Fruit fly (Drosophila melanogaster) whole organism, embryonic: Measurements from ENCODE around the gene CG10512.

ENCODE experiments used
- ATbp ChIP-seq: fragments of 200-800 bp; sonication (Bioruptor generic); optimal IDR thresholded peaks from 2 replicates; lab custom pipeline; 2017; ENCODE audit warnings: missing biosample characterization, mild to moderate bottlenecking, missing genetic modification characterization, missing genetic modification reagents
- Adf1 ChIP-seq: fragments of 200-800 bp; sonication (Bioruptor generic); IDR thresholded peaks from 2 replicates; pipeline ENCODE4 v1.3.6; 2022; ENCODE audit warnings: missing biosample characterization, missing genetic modification characterization
- B-H2 ChIP-seq: fragments of 200-800 bp; sonication (Bioruptor generic); optimal IDR thresholded peaks from 2 replicates; lab custom pipeline; 2018; ENCODE audit warnings: missing biosample characterization, mild to moderate bottlenecking, missing genetic modification characterization
- CG10543 ChIP-seq: fragments of 200-800 bp; sonication (Bioruptor generic); optimal IDR thresholded peaks from 3 replicates; lab custom pipeline; 2017; ENCODE audit warnings: missing biosample characterization, mild to moderate bottlenecking, missing genetic modification characterization, moderate library complexity
- CG12299 ChIP-seq: fragments of 200-800 bp; sonication (Bioruptor generic); optimal IDR thresholded peaks from 2 replicates; lab custom pipeline; 2018; ENCODE audit warnings: missing biosample characterization, mild to moderate bottlenecking, missing genetic modification characterization
- CG13123 ChIP-seq: fragments of 200-800 bp; sonication (Bioruptor generic); optimal IDR thresholded peaks from 2 replicates; lab custom pipeline; 2016; ENCODE audit warnings: missing biosample characterization, missing genetic modification characterization
- CG14050 ChIP-seq: fragments of 200-800 bp; sonication (Bioruptor generic); IDR thresholded peaks from 3 replicates; pipeline ENCODE4 v1.3.6; 2022; ENCODE audit warnings: missing biosample characterization, missing genetic modification characterization
- CG16813 ChIP-seq: fragments of 200-800 bp; sonication (Bioruptor generic); IDR thresholded peaks from 3 replicates; pipeline ENCODE4 v1.3.6; 2022; ENCODE audit warnings: missing biosample characterization, missing genetic modification characterization; ENCODE audit not compliant: partially characterized antibody
- CG17802 ChIP-seq: fragments of 200-800 bp; sonication (Bioruptor generic); optimal IDR thresholded peaks from 2 replicates; lab custom pipeline; 2018; ENCODE audit warnings: missing biosample characterization, mild to moderate bottlenecking, missing genetic modification characterization, moderate library complexity
- CG18764 ChIP-seq: fragments of 200-800 bp; sonication (Bioruptor generic); optimal IDR thresholded peaks from 3 replicates; lab custom pipeline; 2016; ENCODE audit warnings: missing biosample characterization, missing genetic modification characterization
- CG2129 ChIP-seq: fragments of 200-800 bp; sonication (Bioruptor generic); IDR thresholded peaks from 2 replicates; pipeline ENCODE4 v1.3.6; 2022; ENCODE audit warnings: missing biosample characterization, missing genetic modification characterization; ENCODE audit not compliant: partially characterized antibody
- CG32772 ChIP-seq: fragments of 200-800 bp; sonication (Bioruptor generic); IDR thresholded peaks from 2 replicates; pipeline ENCODE4 v1.3.6; 2022; ENCODE audit warnings: missing biosample characterization, missing genetic modification characterization
- CG33213 ChIP-seq: fragments of 200-800 bp; sonication (Bioruptor generic); optimal IDR thresholded peaks from 3 replicates; lab custom pipeline; 2016; ENCODE audit warnings: missing biosample characterization, missing genetic modification characterization
- CG34224 ChIP-seq: fragments of 200-800 bp; sonication (Bioruptor generic); IDR thresholded peaks from 3 replicates; pipeline ENCODE4 v1.3.6; 2022; ENCODE audit warnings: missing biosample characterization, missing genetic modification characterization; ENCODE audit not compliant: partially characterized antibody
- CG3726 ChIP-seq: fragments of 200-800 bp; sonication (Bioruptor generic); IDR thresholded peaks from 3 replicates; pipeline ENCODE4, ENCODE4 v1.3.6; 2022; ENCODE audit warnings: missing biosample characterization, missing genetic modification characterization
- CG43689 ChIP-seq: fragments of 200-800 bp; sonication (Bioruptor generic); IDR thresholded peaks from 2 replicates; pipeline ENCODE4 v1.3.6; 2022; ENCODE audit warnings: missing biosample characterization, missing genetic modification characterization
- CG4424 ChIP-seq: fragments of 200-800 bp; sonication (Bioruptor generic); optimal IDR thresholded peaks from 3 replicates; lab custom pipeline; 2016; ENCODE audit warnings: missing biosample characterization, missing genetic modification characterization
- CG6654 ChIP-seq: fragments of 200-800 bp; sonication (Bioruptor generic); optimal IDR thresholded peaks from 2 replicates; lab custom pipeline; 2017; ENCODE audit warnings: missing biosample characterization, mild to moderate bottlenecking, missing genetic modification characterization
- CG6689 ChIP-seq: fragments of 200-800 bp; sonication (Bioruptor generic); IDR thresholded peaks from 2 replicates; pipeline ENCODE4 v1.3.6; 2022; ENCODE audit warnings: missing biosample characterization, missing genetic modification characterization
- CG6813 ChIP-seq: fragments of 200-800 bp; sonication (Bioruptor generic); optimal IDR thresholded peaks from 2 replicates; lab custom pipeline; 2017; ENCODE audit warnings: missing biosample characterization, missing genetic modification characterization, mild to moderate bottlenecking, moderate library complexity, missing genetic modification reagents
- CG7556 ChIP-seq: fragments of 200-800 bp; sonication (Bioruptor generic); optimal IDR thresholded peaks from 2 replicates; lab custom pipeline; 2017; ENCODE audit warnings: missing biosample characterization, mild to moderate bottlenecking, missing genetic modification characterization
- CG8924 ChIP-seq: fragments of 200-800 bp; optimal IDR thresholded peaks from 3 replicates; lab custom pipeline; 2019; ENCODE audit warnings: missing biosample characterization, mild to moderate bottlenecking, missing genetic modification characterization, moderate library complexity
- Drgx ChIP-seq: fragments of 200-800 bp; sonication (Bioruptor generic); IDR thresholded peaks from 2 replicates; pipeline ENCODE4 v1.3.6; 2022; ENCODE audit warnings: missing biosample characterization, missing genetic modification characterization
- Fer2 ChIP-seq: fragments of 200-800 bp; sonication (Bioruptor generic); optimal IDR thresholded peaks from 2 replicates; lab custom pipeline; 2018; ENCODE audit warnings: missing biosample characterization, mild to moderate bottlenecking, missing genetic modification characterization, moderate library complexity
- HLH3B ChIP-seq: fragments of 200-800 bp; sonication (Bioruptor generic); IDR thresholded peaks from 2 replicates; pipeline ENCODE4 v1.3.6; 2022; ENCODE audit warnings: missing biosample characterization, missing genetic modification characterization
- MESR4 ChIP-seq: fragments of 200-800 bp; sonication (Bioruptor generic); optimal IDR thresholded peaks from 2 replicates; lab custom pipeline; 2018; ENCODE audit warnings: missing biosample characterization, mild to moderate bottlenecking, missing genetic modification characterization, moderate library complexity
- Mrtf ChIP-seq: fragments of 200-800 bp; sonication (Bioruptor generic); IDR thresholded peaks from 3 replicates; pipeline ENCODE4 v1.3.6; 2022; ENCODE audit warnings: missing biosample characterization, missing genetic modification characterization
- Rfx ChIP-seq: fragments of 200-800 bp; sonication (Bioruptor generic); IDR thresholded peaks from 2 replicates; pipeline ENCODE4 v1.3.6; 2022; ENCODE audit warnings: missing biosample characterization, missing genetic modification characterization
- TFAM ChIP-seq: fragments of 200-800 bp; sonication (Bioruptor generic); optimal IDR thresholded peaks from 2 replicates; lab custom pipeline; 2017; ENCODE audit warnings: missing biosample characterization, missing genetic modification characterization, inconsistent platforms
- btn ChIP-seq: fragments of 200-800 bp; sonication (Bioruptor generic); optimal IDR thresholded peaks from 2 replicates; lab custom pipeline; 2016; ENCODE audit warnings: missing biosample characterization, missing genetic modification characterization
- cas ChIP-seq: fragments of 200-800 bp; sonication (Bioruptor generic); IDR thresholded peaks from 2 replicates; pipeline ENCODE4 v1.3.6; 2022; ENCODE audit warnings: missing biosample characterization, missing genetic modification characterization
- ci ChIP-seq: fragments of 200-800 bp; sonication (Bioruptor generic); IDR thresholded peaks from 3 replicates; pipeline ENCODE4 v1.3.6; 2022; ENCODE audit warnings: missing biosample characterization, missing genetic modification characterization
- croc ChIP-seq: fragments of 200-800 bp; sonication (Bioruptor generic); conservative IDR thresholded peaks from 3 replicates; pipeline ENCODE4 v1.3.6; 2022; ENCODE audit warnings: missing biosample characterization, missing genetic modification characterization
- crol ChIP-seq: fragments of 200-800 bp; sonication (Bioruptor generic); IDR thresholded peaks from 2 replicates; pipeline ENCODE4 v1.3.6; 2022; ENCODE audit warnings: missing biosample characterization, missing genetic modification characterization
- fd102C ChIP-seq: fragments of 200-800 bp; sonication (Bioruptor generic); optimal IDR thresholded peaks from 2 replicates; lab custom pipeline; 2018; ENCODE audit warnings: missing biosample characterization, mild to moderate bottlenecking, missing genetic modification characterization, moderate library complexity
- grau ChIP-seq: fragments of 200-800 bp; optimal IDR thresholded peaks from 3 replicates; lab custom pipeline; 2019; ENCODE audit warnings: missing biosample characterization, mild to moderate bottlenecking, missing genetic modification characterization, moderate library complexity
- hb ChIP-seq: fragments of 200-800 bp; sonication (Bioruptor generic); IDR thresholded peaks from 3 replicates; pipeline ENCODE4 v1.3.6; 2022; ENCODE audit warnings: missing biosample characterization, missing genetic modification characterization; ENCODE audit not compliant: partially characterized antibody
- jing ChIP-seq: fragments of 200-800 bp; sonication (Bioruptor generic); optimal IDR thresholded peaks from 2 replicates; lab custom pipeline; 2018; ENCODE audit warnings: missing biosample characterization, mild to moderate bottlenecking, missing genetic modification characterization
- klu ChIP-seq: fragments of 200-800 bp; sonication (Bioruptor generic); IDR thresholded peaks from 2 replicates; pipeline ENCODE4 v1.3.6; 2022; ENCODE audit warnings: missing biosample characterization, missing genetic modification characterization
- lov ChIP-seq, 2 experiments: fragments of 200-800 bp in 1 of 2; fragments of >200 bp in 1 of 2; sonication (Bioruptor generic) in 1 of 2; IDR thresholded peaks in 1 of 2; optimal IDR thresholded peaks in 1 of 2; 2 replicates in 1 of 2; 3 replicates in 1 of 2; pipeline versions ENCODE4 v1.3.6 to Lab custom; 2017 to 2022; ENCODE audit warnings: missing biosample characterization in 1 of 2, missing genetic modification characterization in 1 of 2
- mam ChIP-seq: fragments of 200-800 bp; sonication (Bioruptor generic); optimal IDR thresholded peaks from 3 replicates; lab custom pipeline; 2016; ENCODE audit warnings: missing biosample characterization, missing genetic modification characterization
- mld ChIP-seq: fragments of 200-800 bp; sonication (Bioruptor generic); IDR thresholded peaks from 3 replicates; pipeline ENCODE4 v1.3.6; 2022; ENCODE audit warnings: missing biosample characterization, missing genetic modification characterization; ENCODE audit not compliant: partially characterized antibody
- nerfin-1 ChIP-seq: fragments of 200-800 bp; sonication (Bioruptor generic); optimal IDR thresholded peaks from 3 replicates; lab custom pipeline; 2019; ENCODE audit warnings: missing biosample characterization, mild to moderate bottlenecking, missing genetic modification characterization, moderate library complexity
- nerfin-2 ChIP-seq: fragments of 200-800 bp; sonication (Bioruptor generic); IDR thresholded peaks from 2 replicates; pipeline ENCODE4 v1.3.6; 2022; ENCODE audit warnings: missing biosample characterization, missing genetic modification characterization; ENCODE audit not compliant: partially characterized antibody
- org-1 ChIP-seq: fragments of 200-800 bp; sonication (Bioruptor generic); optimal IDR thresholded peaks from 2 replicates; lab custom pipeline; 2017; ENCODE audit warnings: missing biosample characterization, missing genetic modification characterization
- psq ChIP-seq: fragments of 200-800 bp; sonication (Bioruptor generic); optimal IDR thresholded peaks from 2 replicates; lab custom pipeline; 2017; ENCODE audit warnings: missing biosample characterization, missing genetic modification characterization
- pzg ChIP-seq: fragments of 200-800 bp; sonication (Bioruptor generic); optimal IDR thresholded peaks from 3 replicates; lab custom pipeline; 2018; ENCODE audit warnings: missing biosample characterization, mild to moderate bottlenecking, missing genetic modification characterization, moderate library complexity
- sna ChIP-seq: fragments of 200-800 bp; sonication (Bioruptor generic); IDR thresholded peaks from 2 replicates; pipeline ENCODE4 v1.3.6; 2022; ENCODE audit warnings: missing biosample characterization, missing genetic modification characterization; ENCODE audit not compliant: partially characterized antibody
- vnd ChIP-seq: fragments of 200-800 bp; sonication (Bioruptor generic); IDR thresholded peaks from 3 replicates; pipeline ENCODE4 v1.3.6; 2022; ENCODE audit warnings: missing biosample characterization, missing genetic modification characterization; ENCODE audit not compliant: partially characterized antibody
- z ChIP-seq: fragments of 200-800 bp; sonication (Bioruptor generic); IDR thresholded peaks from 3 replicates; pipeline ENCODE4 v1.3.6; 2022; ENCODE audit warnings: missing biosample characterization, missing genetic modification characterization

The CG10512 gene

DNA sequence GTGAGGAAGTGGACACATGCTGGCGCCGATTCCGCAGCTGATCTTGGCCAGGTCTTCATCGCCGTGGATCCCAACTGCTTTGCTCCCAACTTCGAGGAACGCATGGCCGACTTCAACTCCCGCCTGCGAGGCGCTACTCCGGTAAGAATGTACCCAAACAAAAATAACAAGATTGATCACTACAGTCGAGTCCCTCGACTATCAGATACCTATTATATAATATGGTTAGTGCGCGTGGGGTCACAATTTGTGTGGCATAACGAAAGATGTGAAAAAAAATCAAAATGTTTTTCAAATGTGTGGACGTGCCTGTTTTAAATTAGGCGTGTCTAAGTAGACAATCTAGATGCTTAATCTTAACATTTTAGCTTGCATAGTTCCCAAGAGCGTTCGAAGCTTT, 3.8 kb downstream of the CG10512 start (continued):
- TF ChIP-seq org-1 (GFP tag; lab: Kevin White, UChicago) = no peak
- TF ChIP-seq CG4424 = no peak
- no peak for TF ChIP-seq psq (GFP tag; lab: Kevin White, UChicago)
- no peak for TF ChIP-seq lov (optimal IDR thresholded peaks at IDR 0.05; lab: Kevin White, UChicago)
- no peak for TF ChIP-seq lov (GFP tag; IDR thresholded peaks at IDR 0.05; lab: Robert Waterston, UW)
- TF ChIP-seq CG10543 (GFP tag; lab: Kevin White, UChicago) = no peak
- no peak for TF ChIP-seq mam
- TF ChIP-seq nerfin-1 (tag; lab: Kevin White, UChicago) = no peak
- TF ChIP-seq hb (GFP tag; lab: Robert Waterston, UW) = 0 out of 3 replicates have a peak, but pooled peaks have one; percentile 49
- TF ChIP-seq jing = no peak
- TF ChIP-seq btn (GFP tag; lab: Kevin White, UChicago) = no peak
- no peak for TF ChIP-seq B-H2 (GFP tag; lab: Kevin White, UChicago)
- TF ChIP-seq pzg = no peak
- no peak for TF ChIP-seq CG8924
- no peak for TF ChIP-seq Fer2
- no peak for TF ChIP-seq CG6813 (GFP tag; lab: Kevin White, UChicago)
- no peak for TF ChIP-seq CG6689 (GFP tag; lab: Robert Waterston, UW)
- no peak for TF ChIP-seq CG14050 (GFP tag; lab: Robert Waterston, UW)
- TF ChIP-seq z (GFP tag; lab: Robert Waterston, UW) = no peak
- TF ChIP-seq Drgx = no peak
- no peak for TF ChIP-seq crol (GFP tag; lab: Robert Waterston, UW)
- TF ChIP-seq CG34224 (GFP tag; lab: Robert Waterston, UW) = peak; percentile 28; the same call in 1 of the 3 replicates
- TF ChIP-seq CG32772 (GFP tag; lab: Robert Waterston, UW) = no peak
- TF ChIP-seq Adf1 (GFP tag; lab: Robert Waterston, UW) = no peak
- TF ChIP-seq cas (GFP tag; lab: Robert Waterston, UW) = no peak
- TF ChIP-seq mld = 0 out of 3 replicates have a peak, but pooled peaks have one; percentile 45
- peak; percentile 43 for TF ChIP-seq sna (GFP tag; lab: Robert Waterston, UW)
- no peak for TF ChIP-seq CG2129 (GFP tag; lab: Robert Waterston, UW)
- TF ChIP-seq CG33213 (GFP tag; lab: Kevin White, UChicago) = no peak
- no peak for TF ChIP-seq Mrtf (GFP tag; lab: Robert Waterston, UW)
- TF ChIP-seq CG6654 (GFP tag; lab: Kevin White, UChicago) = no peak
- no peak for TF ChIP-seq ci (GFP tag; lab: Robert Waterston, UW)
- TF ChIP-seq TFAM (GFP tag; lab: Kevin White, UChicago) = no peak
- no peak for TF ChIP-seq MESR4 (GFP tag; lab: Kevin White, UChicago)
- TF ChIP-seq klu = no peak
- no peak for TF ChIP-seq CG7556 (GFP tag; lab: Kevin White, UChicago)
- TF ChIP-seq CG16813 (GFP tag; lab: Robert Waterston, UW) = peak; percentile 67
- TF ChIP-seq CG18764 (GFP tag; lab: Kevin White, UChicago) = no peak
- TF ChIP-seq CG43689 (GFP tag; lab: Robert Waterston, UW) = no peak
- TF ChIP-seq CG13123 (GFP tag; lab: Kevin White, UChicago) = no peak
- no peak for TF ChIP-seq CG12299 (tag; lab: Kevin White, UChicago)
- TF ChIP-seq vnd (GFP tag; lab: Robert Waterston, UW) = peak; percentile 39; the same call in 1 of the 3 replicates
- TF ChIP-seq CG3726 (GFP tag; lab: Robert Waterston, UW) = no peak
- no peak for TF ChIP-seq fd102C (GFP tag; lab: Kevin White, UChicago)
- TF ChIP-seq nerfin-2 (GFP tag; lab: Robert Waterston, UW) = peak; percentile 51; the same call in 1 of the 2 replicates
- TF ChIP-seq CG17802 (tag; lab: Kevin White, UChicago) = no peak
- TF ChIP-seq ATbp (GFP tag; lab: Kevin White, UChicago) = no peak
- no peak for TF ChIP-seq croc (GFP tag; lab: Robert Waterston, UW)
- TF ChIP-seq grau = no peak
- no peak for TF ChIP-seq HLH3B (GFP tag; lab: Robert Waterston, UW)
- 0 out of 2 replicates have a peak, but pooled peaks have one; percentile 4 for TF ChIP-seq Rfx (GFP tag; lab: Robert Waterston, UW)
